Fruit fly (Drosophila melanogaster) whole organism, embryonic: ENCODE results near the gene Dif.

Source experiments
- Bdp1 ChIP-seq: fragments of 200-800 bp; sonication (Bioruptor generic); optimal IDR thresholded peaks from 3 replicates; lab custom pipeline; 2016; ENCODE audit warnings: missing biosample characterization, missing genetic modification characterization
- Bteb2 ChIP-seq: fragments of 200-800 bp; sonication (Bioruptor generic); optimal IDR thresholded peaks from 2 replicates; lab custom pipeline; 2016; ENCODE audit warnings: missing biosample characterization, missing genetic modification characterization
- CG1024 ChIP-seq: fragments of 200-800 bp; sonication (Bioruptor generic); IDR thresholded peaks from 2 replicates; pipeline ENCODE4 v1.3.6; 2022; ENCODE audit warnings: missing biosample characterization, missing genetic modification characterization
- CG10267 ChIP-seq: fragments of 200-800 bp; sonication (Bioruptor generic); optimal IDR thresholded peaks from 2 replicates; lab custom pipeline; 2018; ENCODE audit warnings: missing biosample characterization, mild to moderate bottlenecking, missing genetic modification characterization, moderate library complexity
- CG10431 ChIP-seq: fragments of 200-800 bp; sonication (Bioruptor generic); optimal IDR thresholded peaks from 3 replicates; lab custom pipeline; 2018; ENCODE audit warnings: missing biosample characterization, mild to moderate bottlenecking, missing genetic modification characterization
- CG10462 ChIP-seq: fragments of 200-800 bp; sonication (Bioruptor generic); optimal IDR thresholded peaks from 2 replicates; lab custom pipeline; 2016; ENCODE audit warnings: missing biosample characterization, missing genetic modification characterization
- CG12155 ChIP-seq: fragments of 200-800 bp; sonication (Bioruptor generic); optimal IDR thresholded peaks from 3 replicates; lab custom pipeline; 2016; ENCODE audit warnings: missing biosample characterization, missing genetic modification characterization
- CG15011 ChIP-seq: fragments of 200-800 bp; sonication (Bioruptor generic); optimal IDR thresholded peaks from 3 replicates; lab custom pipeline; 2018; ENCODE audit warnings: missing biosample characterization, mild to moderate bottlenecking, missing genetic modification characterization
- CG15601 ChIP-seq: fragments of 200-800 bp; sonication (Bioruptor generic); optimal IDR thresholded peaks from 3 replicates; lab custom pipeline; 2019; ENCODE audit warnings: missing biosample characterization, mild to moderate bottlenecking, missing genetic modification characterization, moderate library complexity
- CG18764 ChIP-seq: fragments of 200-800 bp; sonication (Bioruptor generic); optimal IDR thresholded peaks from 3 replicates; lab custom pipeline; 2016; ENCODE audit warnings: missing biosample characterization, missing genetic modification characterization
- CG2116 ChIP-seq: fragments of 200-800 bp; sonication (Bioruptor generic); optimal IDR thresholded peaks from 3 replicates; lab custom pipeline; 2018; ENCODE audit warnings: missing biosample characterization, mild to moderate bottlenecking, missing genetic modification characterization
- CG2199 ChIP-seq: fragments of 200-800 bp; sonication (Bioruptor generic); IDR thresholded peaks from 3 replicates; pipeline ENCODE4 v1.3.6; 2022; ENCODE audit warnings: missing biosample characterization, missing genetic modification characterization
- CG31365 ChIP-seq: fragments of 200-800 bp; sonication (Bioruptor generic); optimal IDR thresholded peaks from 2 replicates; lab custom pipeline; 2018; ENCODE audit warnings: missing biosample characterization, mild to moderate bottlenecking, missing genetic modification characterization
- CG43689 ChIP-seq: fragments of 200-800 bp; sonication (Bioruptor generic); IDR thresholded peaks from 2 replicates; pipeline ENCODE4 v1.3.6; 2022; ENCODE audit warnings: missing biosample characterization, missing genetic modification characterization
- CG4617 ChIP-seq: fragments of 200-800 bp; sonication (Bioruptor generic); optimal IDR thresholded peaks from 3 replicates; lab custom pipeline; 2016; ENCODE audit warnings: missing biosample characterization, missing genetic modification characterization, borderline replicate concordance
- CG5180 ChIP-seq: fragments of 200-800 bp; sonication (Bioruptor generic); optimal IDR thresholded peaks from 3 replicates; lab custom pipeline; 2017; ENCODE audit warnings: missing biosample characterization, missing genetic modification characterization, mild to moderate bottlenecking, moderate library complexity, missing genetic modification reagents
- CG6272 ChIP-seq: fragments of 200-800 bp; sonication (Bioruptor generic); IDR thresholded peaks from 2 replicates; pipeline ENCODE4 v1.3.6; 2022; ENCODE audit warnings: missing biosample characterization, missing genetic modification characterization
- CG8089 ChIP-seq: fragments of 200-800 bp; sonication (Bioruptor generic); optimal IDR thresholded peaks from 3 replicates; lab custom pipeline; 2016; ENCODE audit warnings: missing biosample characterization, missing genetic modification characterization
- CG8281 ChIP-seq: fragments of 200-800 bp; sonication (Bioruptor generic); optimal IDR thresholded peaks from 2 replicates; lab custom pipeline; 2018; ENCODE audit warnings: missing biosample characterization, mild to moderate bottlenecking, missing genetic modification characterization, moderate library complexity
- CG8290 ChIP-seq, 3 experiments: fragments of 200-800 bp; sonication (Bioruptor generic); optimal IDR thresholded peaks; 2 replicates each; lab custom pipeline; 2016 to 2019; ENCODE audit warnings: missing biosample characterization in 3 of 3, missing genetic modification characterization in 3 of 3, mild to moderate bottlenecking in 2 of 3, moderate library complexity in 1 of 3
- CG9727 ChIP-seq: fragments of 200-800 bp; sonication (Bioruptor generic); optimal IDR thresholded peaks from 3 replicates; lab custom pipeline; 2017; ENCODE audit warnings: missing biosample characterization, mild to moderate bottlenecking, missing genetic modification characterization
- Eip74EF ChIP-seq, 2 experiments: fragments of 200-800 bp in 1 of 2; fragments of >200 bp in 1 of 2; sonication (Bioruptor generic) in 1 of 2; optimal IDR thresholded peaks; 2 replicates each; lab custom pipeline; 2017 to 2019; ENCODE audit warnings: missing biosample characterization in 2 of 2, missing genetic modification characterization in 2 of 2, mild to moderate bottlenecking in 1 of 2, moderate library complexity in 1 of 2
- HHEX ChIP-seq: fragments of 200-800 bp; sonication (Bioruptor generic); optimal IDR thresholded peaks from 3 replicates; lab custom pipeline; 2017; ENCODE audit warnings: missing biosample characterization, mild to moderate bottlenecking, missing genetic modification characterization, missing genetic modification reagents
- Hr39 ChIP-seq: fragments of >200 bp; optimal IDR thresholded peaks from 2 replicates; lab custom pipeline; 2017
- Lpt ChIP-seq: fragments of >200 bp; optimal IDR thresholded peaks from 2 replicates; lab custom pipeline; 2018; ENCODE audit warnings: missing biosample characterization, missing genetic modification characterization
- MBD-R2 ChIP-seq: fragments of 200-800 bp; sonication (Bioruptor generic); IDR thresholded peaks from 2 replicates; pipeline ENCODE4 v1.3.6; 2022; ENCODE audit warnings: missing biosample characterization, missing genetic modification characterization
- Max ChIP-seq: fragments of 200-800 bp; sonication (Bioruptor generic); optimal IDR thresholded peaks from 2 replicates; lab custom pipeline; 2016; ENCODE audit warnings: missing biosample characterization, mild to moderate bottlenecking, missing genetic modification characterization
- Optix ChIP-seq: fragments of 200-800 bp; sonication (Bioruptor generic); IDR thresholded peaks from 3 replicates; pipeline ENCODE4 v1.3.6; 2022; ENCODE audit warnings: missing biosample characterization, missing genetic modification characterization
- PHDP ChIP-seq: fragments of 200-800 bp; sonication (Bioruptor generic); optimal IDR thresholded peaks from 3 replicates; lab custom pipeline; 2018; ENCODE audit warnings: missing biosample characterization, mild to moderate bottlenecking, missing genetic modification characterization, moderate library complexity
- Rx ChIP-seq: fragments of 200-800 bp; sonication (Bioruptor generic); IDR thresholded peaks from 2 replicates; pipeline ENCODE4 v1.3.6; 2022; ENCODE audit warnings: missing biosample characterization, missing genetic modification characterization
- Side ChIP-seq: fragments of 200-800 bp; sonication (Bioruptor generic); optimal IDR thresholded peaks from 2 replicates; lab custom pipeline; 2016; ENCODE audit warnings: missing biosample characterization, missing genetic modification characterization
- Sox100B ChIP-seq: fragments of 200-800 bp; sonication (Bioruptor generic); optimal IDR thresholded peaks from 3 replicates; lab custom pipeline; 2018; ENCODE audit warnings: missing biosample characterization, mild to moderate bottlenecking, missing genetic modification characterization
- Xrp1 ChIP-seq: fragments of 200-800 bp; sonication (Bioruptor generic); IDR thresholded peaks from 2 replicates; pipeline ENCODE4 v1.3.6; 2022; ENCODE audit warnings: missing biosample characterization, missing genetic modification characterization
- ab ChIP-seq: fragments of 200-800 bp; sonication (Bioruptor generic); optimal IDR thresholded peaks from 2 replicates; lab custom pipeline; 2016; ENCODE audit warnings: missing biosample characterization, missing genetic modification characterization
- amos ChIP-seq: fragments of 200-800 bp; sonication (Bioruptor generic); IDR thresholded peaks from 2 replicates; pipeline ENCODE4 v1.3.6; 2022; ENCODE audit warnings: missing biosample characterization, missing genetic modification characterization; ENCODE audit not compliant: partially characterized antibody
- ase ChIP-seq: fragments of 200-800 bp; sonication (Bioruptor generic); IDR thresholded peaks from 3 replicates; pipeline ENCODE4 v1.3.6; 2022; ENCODE audit warnings: missing biosample characterization, missing genetic modification characterization
- bigmax ChIP-seq: fragments of 200-800 bp; sonication (Bioruptor generic); optimal IDR thresholded peaks from 2 replicates; lab custom pipeline; 2018; ENCODE audit warnings: missing biosample characterization, mild to moderate bottlenecking, missing genetic modification characterization
- chif ChIP-seq, 2 experiments: fragments of 200-800 bp; sonication (Bioruptor generic); optimal IDR thresholded peaks; 3 replicates each; lab custom pipeline; 2016; ENCODE audit warnings: missing biosample characterization in 2 of 2, missing genetic modification characterization in 2 of 2
- dati ChIP-seq: fragments of 200-800 bp; sonication (Bioruptor generic); IDR thresholded peaks from 2 replicates; pipeline ENCODE4 v1.3.6; 2022; ENCODE audit warnings: missing biosample characterization, missing genetic modification characterization
- ems ChIP-seq: fragments of 200-800 bp; sonication (Bioruptor generic); optimal IDR thresholded peaks from 3 replicates; lab custom pipeline; 2016; ENCODE audit warnings: missing biosample characterization, missing genetic modification characterization
- gem ChIP-seq: fragments of 200-800 bp; sonication (Bioruptor generic); optimal IDR thresholded peaks from 2 replicates; lab custom pipeline; 2019; ENCODE audit warnings: missing biosample characterization, mild to moderate bottlenecking, missing genetic modification characterization, moderate library complexity
- gt ChIP-seq: fragments of 200-800 bp; sonication (Bioruptor generic); IDR thresholded peaks from 2 replicates; pipeline ENCODE4 v1.3.6; 2022; ENCODE audit warnings: missing biosample characterization, missing genetic modification characterization
- kni ChIP-seq: fragments of 200-800 bp; sonication (Bioruptor generic); optimal IDR thresholded peaks from 3 replicates; lab custom pipeline; 2017; ENCODE audit warnings: mild to moderate bottlenecking, missing biosample characterization, missing genetic modification reagents, missing genetic modification characterization
- mirr ChIP-seq: fragments of 200-800 bp; sonication (Bioruptor generic); optimal IDR thresholded peaks from 3 replicates; lab custom pipeline; 2018; ENCODE audit warnings: missing biosample characterization, mild to moderate bottlenecking, missing genetic modification characterization
- nerfin-1 ChIP-seq: fragments of 200-800 bp; sonication (Bioruptor generic); optimal IDR thresholded peaks from 3 replicates; lab custom pipeline; 2019; ENCODE audit warnings: missing biosample characterization, mild to moderate bottlenecking, missing genetic modification characterization, moderate library complexity
- sim ChIP-seq: fragments of 200-800 bp; sonication (Bioruptor generic); IDR thresholded peaks from 2 replicates; pipeline ENCODE4 v1.3.6; 2022; ENCODE audit warnings: missing biosample characterization, missing genetic modification characterization
- sna ChIP-seq: fragments of 200-800 bp; sonication (Bioruptor generic); IDR thresholded peaks from 2 replicates; pipeline ENCODE4 v1.3.6; 2022; ENCODE audit warnings: missing biosample characterization, missing genetic modification characterization; ENCODE audit not compliant: partially characterized antibody
- stwl ChIP-seq: fragments of 200-800 bp; sonication (Bioruptor generic); optimal IDR thresholded peaks from 3 replicates; lab custom pipeline; 2018; ENCODE audit warnings: missing biosample characterization, mild to moderate bottlenecking, missing genetic modification characterization, moderate library complexity
- trem ChIP-seq: fragments of 200-800 bp; optimal IDR thresholded peaks from 3 replicates; lab custom pipeline; 2019; ENCODE audit warnings: missing biosample characterization, mild to moderate bottlenecking, missing genetic modification characterization, moderate library complexity
- wdn ChIP-seq: fragments of 200-800 bp; sonication (Bioruptor generic); IDR thresholded peaks from 2 replicates; pipeline ENCODE4 v1.3.6; 2022; ENCODE audit warnings: missing biosample characterization, missing genetic modification characterization
- yki ChIP-seq: fragments of >200 bp; optimal IDR thresholded peaks from 3 replicates; lab custom pipeline; 2018

Gene Dif

DNA sequence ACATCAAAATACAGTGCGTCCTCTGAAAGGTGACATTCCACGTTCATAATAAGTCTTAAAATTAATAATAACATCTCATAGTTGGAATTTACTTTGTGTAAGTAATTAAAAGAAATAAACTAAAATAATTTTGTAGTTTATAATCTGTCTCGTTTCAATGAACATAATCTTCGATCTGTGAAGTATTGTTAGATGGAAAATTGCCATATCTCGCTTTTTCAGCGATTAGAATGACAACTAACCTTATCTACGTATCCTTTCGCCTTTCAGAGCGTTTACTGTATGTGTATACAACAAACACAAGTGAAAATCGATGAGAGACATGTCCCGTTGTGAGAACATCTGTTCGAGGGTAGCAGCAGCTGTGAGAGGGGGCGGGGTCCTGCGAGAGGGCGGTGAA, 50.6 kb downstream of the Dif start (continued):
- peak; percentile 83 for TF ChIP-seq nerfin-1 (tag; lab: Kevin White, UChicago)
- TF ChIP-seq CG43689 (GFP tag; lab: Robert Waterston, UW): no peak
- no peak for TF ChIP-seq Max (GFP tag; lab: Kevin White, UChicago)
- TF ChIP-seq stwl (tag; lab: Kevin White, UChicago): no peak
- peak; percentile 72; the same call in 1 of the 3 replicates for TF ChIP-seq CG2199 (GFP tag; lab: Robert Waterston, UW)
- TF ChIP-seq ase (GFP tag; lab: Robert Waterston, UW): peak; percentile 30; the same call in 1 of the 3 replicates
- TF ChIP-seq bigmax: no peak
- peak; percentile 79 for TF ChIP-seq Sox100B (GFP tag; lab: Kevin White, UChicago)
- peak; percentile 89 for TF ChIP-seq gem (tag; lab: Kevin White, UChicago)
- TF ChIP-seq CG4617 (GFP tag; lab: Kevin White, UChicago): peak; percentile 25
- TF ChIP-seq yki (lab: Kevin White, UChicago): no peak
- TF ChIP-seq CG2116 (GFP tag; lab: Kevin White, UChicago): no peak
- peak; percentile 38 for TF ChIP-seq kni (GFP tag; lab: Kevin White, UChicago)
- peak; percentile 59 for TF ChIP-seq CG8281 (tag; lab: Kevin White, UChicago)
- TF ChIP-seq CG9727 (GFP tag; lab: Kevin White, UChicago): peak; percentile 73
- TF ChIP-seq CG15011 (GFP tag; lab: Kevin White, UChicago): peak; percentile 60
- no peak for TF ChIP-seq MBD-R2 (GFP tag; lab: Robert Waterston, UW)
- TF ChIP-seq mirr (GFP tag; lab: Kevin White, UChicago): peak; percentile 41
- peak; percentile 16 for TF ChIP-seq ems (GFP tag; lab: Kevin White, UChicago)
- no peak for TF ChIP-seq ab (GFP tag; lab: Kevin White, UChicago)
- TF ChIP-seq dati (GFP tag; lab: Robert Waterston, UW): no peak
- TF ChIP-seq CG6272 (GFP tag; lab: Robert Waterston, UW): no peak
- no peak for TF ChIP-seq Optix (GFP tag; lab: Robert Waterston, UW)
- TF ChIP-seq CG1024 (GFP tag; lab: Robert Waterston, UW): no peak
- TF ChIP-seq CG10267 (tag; lab: Kevin White, UChicago): peak; percentile 66
- TF ChIP-seq Bteb2 (GFP tag; lab: Kevin White, UChicago): peak; percentile 62
- 0 out of 2 replicates have a peak, but pooled peaks have one; percentile 30 for TF ChIP-seq wdn
- TF ChIP-seq Xrp1: peak; percentile 84
- TF ChIP-seq amos (GFP tag; lab: Robert Waterston, UW): no peak
- TF ChIP-seq Eip74EF (GFP tag; optimal IDR thresholded peaks at IDR 0.05; lab: Kevin White, UChicago): peak in 1 of 2 experiments; percentile 58
- no peak for TF ChIP-seq Bdp1 (GFP tag; lab: Kevin White, UChicago)
- peak; percentile 70 for TF ChIP-seq trem
- TF ChIP-seq chif (GFP tag; optimal IDR thresholded peaks at IDR 0.05; lab: Kevin White, UChicago): peak; percentile 36 to 61
- peak; percentile 60 for TF ChIP-seq CG12155 (GFP tag; lab: Kevin White, UChicago)
- peak; percentile 33 for TF ChIP-seq CG31365 (tag; lab: Kevin White, UChicago)
- peak; percentile 71 for TF ChIP-seq CG15601 (tag; lab: Kevin White, UChicago)
- no peak for TF ChIP-seq Lpt (GFP tag; lab: Kevin White, UChicago)
- TF ChIP-seq HHEX (GFP tag; lab: Kevin White, UChicago): peak; percentile 46
- peak; percentile 58 for TF ChIP-seq CG10462
- peak; percentile 84 for TF ChIP-seq PHDP
- TF ChIP-seq Rx (GFP tag; lab: Robert Waterston, UW): no peak
- TF ChIP-seq sim (GFP tag; lab: Robert Waterston, UW): no peak
- TF ChIP-seq CG5180 (GFP tag; lab: Kevin White, UChicago): peak; percentile 57
- no peak for TF ChIP-seq Side (GFP tag; lab: Kevin White, UChicago)
- TF ChIP-seq gt: 0 out of 2 replicates have a peak, but pooled peaks have one; percentile 6
- TF ChIP-seq CG10431 (GFP tag; lab: Kevin White, UChicago): peak; percentile 50
- TF ChIP-seq CG8089 (GFP tag; lab: Kevin White, UChicago): peak; percentile 12
- TF ChIP-seq CG8290 (GFP tag; optimal IDR thresholded peaks at IDR 0.05; lab: Kevin White, UChicago): peak; percentile 42
- TF ChIP-seq CG8290 (tag; optimal IDR thresholded peaks at IDR 0.05; lab: Kevin White, UChicago): peak; percentile 35 to 50
- peak; percentile 39 for TF ChIP-seq CG18764 (GFP tag; lab: Kevin White, UChicago)
- no peak for TF ChIP-seq sna
- no peak for TF ChIP-seq Hr39
